Worm (Caenorhabditis elegans): Measurements from ENCODE around the gene ham-2.
"Not testable (repeated sequence)": the region's sequence is repeated elsewhere in the genome, so short reads cannot be mapped to it uniquely, and the experiment has no call there.

ce11 chrX:4606389-4606880, 52.0 kb downstream of the ham-2 start:
- TF ChIP-seq T22C8.4 (GFP tag; IDR thresholded peaks at IDR 0.05): not testable (repeated sequence)
- peak; percentile 71 for TF ChIP-seq cog-1 (tag; optimal IDR thresholded peaks at IDR 0.05)
- peak; percentile 84 for TF ChIP-seq flt-1 (GFP tag; IDR thresholded peaks at IDR 0.05)

All from whole organism, midembryonic.